Worm (Caenorhabditis elegans) whole organism, L3 larva: Measurements from ENCODE around the gene Y43F8B.9.

Experiments
- R02D3.7 ChIP-seq: fragments of 150-350 bp; optimal IDR thresholded peaks from 2 replicates; lab custom pipeline; 2014; ENCODE audit warnings: missing biosample characterization, missing genetic modification characterization
- ZK546.5 ChIP-seq: sonication (generic microtip); optimal IDR thresholded peaks from 2 replicates; lab custom pipeline; 2017; ENCODE audit warnings: missing biosample characterization, missing genetic modification characterization
- aly-2 ChIP-seq: fragments of 150-350 bp; optimal IDR thresholded peaks from 2 replicates; lab custom pipeline; 2014; ENCODE audit warnings: missing biosample characterization, missing genetic modification characterization
- ama-1 ChIP-seq: fragments of 150-350 bp; optimal IDR thresholded peaks from 2 replicates; lab custom pipeline; 2018
- ceh-16 ChIP-seq: sonication (generic microtip); optimal IDR thresholded peaks from 2 replicates; lab custom pipeline; 2017; ENCODE audit warnings: missing biosample characterization, missing genetic modification characterization
- daf-12 ChIP-seq: fragments of 150-350 bp; optimal IDR thresholded peaks from 2 replicates; lab custom pipeline; 2014; ENCODE audit warnings: missing biosample characterization, missing genetic modification reagents, missing genetic modification characterization
- elt-2 ChIP-seq: sonication (generic microtip); optimal IDR thresholded peaks from 2 replicates; lab custom pipeline; 2016; ENCODE audit warnings: missing genetic modification reagents, mild to moderate bottlenecking, missing genetic modification characterization, missing compliant biosample characterization
- elt-3 ChIP-seq, 3 experiments: fragments of 150-350 bp in 1 of 3; sonication (generic microtip) in 2 of 3; optimal IDR thresholded peaks; 2 replicates in 2 of 3; 4 replicates in 1 of 3; lab custom pipeline; 2014 to 2017; ENCODE audit warnings: missing biosample characterization in 3 of 3, missing genetic modification characterization in 3 of 3
- eor-1 ChIP-seq, 2 experiments: fragments of 150-350 bp; optimal IDR thresholded peaks; 2 replicates each; lab custom pipeline; 2014 to 2018; ENCODE audit warnings: missing biosample characterization in 2 of 2, missing genetic modification characterization in 2 of 2
- fkh-10 ChIP-seq: sonication (generic microtip); optimal IDR thresholded peaks from 2 replicates; lab custom pipeline; 2017; ENCODE audit warnings: missing biosample characterization, missing genetic modification reagents, missing genetic modification characterization
- fkh-2 ChIP-seq: fragments of 150-350 bp; optimal IDR thresholded peaks from 2 replicates; lab custom pipeline; 2014; ENCODE audit warnings: missing biosample characterization, missing genetic modification reagents, missing genetic modification characterization
- fos-1 ChIP-seq: fragments of 150-350 bp; optimal IDR thresholded peaks from 2 replicates; lab custom pipeline; 2014; ENCODE audit warnings: missing biosample characterization, missing genetic modification characterization
- hmg-11 ChIP-seq: sonication (generic microtip); optimal IDR thresholded peaks from 2 replicates; lab custom pipeline; 2016; ENCODE audit warnings: missing genetic modification characterization, missing compliant biosample characterization
- jun-1 ChIP-seq: fragments of 150-350 bp; optimal IDR thresholded peaks from 2 replicates; lab custom pipeline; 2014; ENCODE audit warnings: missing biosample characterization, missing genetic modification reagents, missing genetic modification characterization
- lin-15B ChIP-seq: fragments of 150-350 bp; optimal IDR thresholded peaks from 2 replicates; lab custom pipeline; 2014; ENCODE audit warnings: missing biosample characterization, missing genetic modification characterization
- lin-39 ChIP-seq: fragments of 150-350 bp; optimal IDR thresholded peaks from 2 replicates; lab custom pipeline; 2018; ENCODE audit warnings: missing biosample characterization, missing genetic modification reagents, missing genetic modification characterization
- lsy-12 ChIP-seq: sonication (generic microtip); optimal IDR thresholded peaks from 2 replicates; lab custom pipeline; 2016; ENCODE audit warnings: mild to moderate bottlenecking, missing genetic modification characterization, missing compliant biosample characterization
- mdl-1 ChIP-seq: fragments of 150-350 bp; optimal IDR thresholded peaks from 2 replicates; lab custom pipeline; 2014; ENCODE audit warnings: missing biosample characterization, missing genetic modification characterization
- mml-1 ChIP-seq: fragments of 150-350 bp; sonication (generic microtip); optimal IDR thresholded peaks from 3 replicates; lab custom pipeline; 2014; ENCODE audit warnings: missing biosample characterization, missing genetic modification characterization
- nfya-1 ChIP-seq: sonication (generic microtip); optimal IDR thresholded peaks from 2 replicates; lab custom pipeline; 2017; ENCODE audit warnings: missing genetic modification characterization, mild to moderate bottlenecking, missing compliant biosample characterization, antibody characterized with exemption, moderate library complexity; ENCODE audit not compliant: insufficient read depth
- nhr-11 ChIP-seq: fragments of 150-350 bp; optimal IDR thresholded peaks from 2 replicates; lab custom pipeline; 2014; ENCODE audit warnings: missing biosample characterization, missing genetic modification characterization
- nhr-12 ChIP-seq: fragments of 150-350 bp; optimal IDR thresholded peaks from 2 replicates; lab custom pipeline; 2014; ENCODE audit warnings: missing biosample characterization, missing genetic modification characterization
- nhr-237 ChIP-seq: fragments of 150-350 bp; optimal IDR thresholded peaks from 2 replicates; lab custom pipeline; 2014; ENCODE audit warnings: missing biosample characterization, missing genetic modification characterization
- nhr-25 ChIP-seq: sonication (generic microtip); optimal IDR thresholded peaks from 2 replicates; lab custom pipeline; 2017; ENCODE audit warnings: missing biosample characterization, missing genetic modification characterization
- nhr-28 ChIP-seq: fragments of 150-350 bp; optimal IDR thresholded peaks from 2 replicates; lab custom pipeline; 2014; ENCODE audit warnings: missing biosample characterization, missing genetic modification characterization
- nhr-67 ChIP-seq: fragments of 150-350 bp; optimal IDR thresholded peaks from 2 replicates; lab custom pipeline; 2014; ENCODE audit warnings: missing biosample characterization, missing genetic modification characterization
- nhr-76 ChIP-seq: fragments of 150-350 bp; sonication (generic microtip); optimal IDR thresholded peaks from 5 replicates; lab custom pipeline; 2014; ENCODE audit warnings: missing biosample characterization, missing genetic modification characterization
- nhr-77 ChIP-seq: fragments of 150-350 bp; optimal IDR thresholded peaks from 2 replicates; lab custom pipeline; 2014; ENCODE audit warnings: missing biosample characterization, missing genetic modification characterization
- pha-4 ChIP-seq: fragments of 150-350 bp; optimal IDR thresholded peaks from 2 replicates; lab custom pipeline; 2014; ENCODE audit warnings: missing biosample characterization, missing genetic modification reagents, missing genetic modification characterization
- pqm-1 ChIP-seq: fragments of 150-350 bp; optimal IDR thresholded peaks from 2 replicates; lab custom pipeline; 2017; ENCODE audit warnings: missing biosample characterization, missing genetic modification characterization, inconsistent platforms
- sea-2 ChIP-seq: fragments of 150-350 bp; sonication (generic microtip); optimal IDR thresholded peaks from 4 replicates; lab custom pipeline; 2014; ENCODE audit warnings: missing biosample characterization, missing genetic modification reagents, missing genetic modification characterization
- snpc-4 ChIP-seq: fragments of 150-350 bp; optimal IDR thresholded peaks from 2 replicates; lab custom pipeline; 2014; ENCODE audit warnings: missing biosample characterization, missing genetic modification characterization
- tbx-2 ChIP-seq: sonication (generic microtip); optimal IDR thresholded peaks from 2 replicates; lab custom pipeline; 2016; ENCODE audit warnings: mild to moderate bottlenecking, missing genetic modification characterization, missing compliant biosample characterization
- unc-39 ChIP-seq: sonication (generic microtip); optimal IDR thresholded peaks from 4 replicates; lab custom pipeline; 2017; ENCODE audit warnings: missing biosample characterization, missing genetic modification characterization
- unc-62 ChIP-seq: fragments of 150-350 bp; sonication (generic microtip); optimal IDR thresholded peaks from 4 replicates; lab custom pipeline; 2014; ENCODE audit warnings: missing biosample characterization, missing genetic modification reagents, missing genetic modification characterization
- ztf-11 ChIP-seq: fragments of 150-350 bp; optimal IDR thresholded peaks from 2 replicates; lab custom pipeline; 2014; ENCODE audit warnings: missing biosample characterization, missing genetic modification characterization

Y43F8B.9 gene

ce11 chrV:19462020-19462419 lies 15.9 kb upstream of the Y43F8B.9 start, which contains the start of gene Y43F8B.15:
TSS of gene Y43F8B.15 (minus strand) at chrV:19462120.
- no peak for TF ChIP-seq daf-12
- no peak for TF ChIP-seq mml-1
- TF ChIP-seq nhr-25 (tag; lab: Kevin White, UChicago), result no peak
- TF ChIP-seq unc-39, result no peak
- no peak for TF ChIP-seq ztf-11 (tag; lab: Kevin White, UChicago)
- no peak for TF ChIP-seq tbx-2 (tag; lab: Kevin White, UChicago)
- no peak for TF ChIP-seq fkh-2 (tag; lab: Kevin White, UChicago)
- no peak for TF ChIP-seq nhr-67 (tag; lab: Kevin White, UChicago)
- TF ChIP-seq ceh-16 (tag; lab: Kevin White, UChicago), result no peak
- no peak for TF ChIP-seq nhr-76 (tag; lab: Kevin White, UChicago)
- TF ChIP-seq pha-4 (tag; lab: Kevin White, UChicago), result no peak
- TF ChIP-seq unc-62 (GFP tag; lab: Kevin White, UChicago), result no peak
- no peak for TF ChIP-seq lin-15B (tag; lab: Kevin White, UChicago)
- TF ChIP-seq elt-3 (tag; optimal IDR thresholded peaks at IDR 0.05; lab: Kevin White, UChicago), result no peak
- TF ChIP-seq nhr-11 (tag; lab: Kevin White, UChicago), result no peak
- no peak for TF ChIP-seq lsy-12 (tag; lab: Kevin White, UChicago)

ce11 chrV:19462612-19463011 lies 15.3 kb upstream of the Y43F8B.9 start, which contains the start of gene Y43F8B.25:
TSS of gene Y43F8B.25 (plus strand) at chrV:19462912.
- TF ChIP-seq nhr-237 (tag; lab: Kevin White, UChicago) (no peak), elt-3 (tag; optimal IDR thresholded peaks at IDR 0.05; lab: Kevin White, UChicago) (no peak), lsy-12 (tag; lab: Kevin White, UChicago) (no peak), daf-12 (no peak), elt-2 (no peak), nhr-25 (tag; lab: Kevin White, UChicago) (no peak), mdl-1 (tag; lab: Kevin White, UChicago) (no peak), nhr-77 (tag; lab: Kevin White, UChicago) (no peak), jun-1 (no peak), eor-1 (tag; optimal IDR thresholded peaks at IDR 0.05; lab: Kevin White, UChicago) (no peak)

DNA sequence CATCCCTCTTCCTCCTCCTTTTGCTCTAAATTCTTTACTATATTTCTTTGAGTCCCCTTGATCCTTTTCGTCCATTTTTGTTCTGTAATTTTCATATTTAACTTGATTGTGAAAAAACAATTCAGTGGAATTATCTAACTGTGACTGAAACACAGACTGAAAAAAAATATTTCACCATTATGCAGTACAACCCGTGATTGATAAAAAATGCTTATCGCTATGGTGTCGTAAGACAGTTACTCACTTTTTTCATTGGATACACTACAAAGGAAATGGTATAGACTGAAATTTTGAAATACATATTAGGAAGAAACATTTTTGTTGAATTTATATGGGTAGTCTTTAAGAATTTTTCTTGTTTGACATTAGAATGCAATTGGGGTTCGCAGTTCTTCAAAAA lies 10.4 kb upstream of the Y43F8B.9 start, which contains the start of gene Y43F8B.23:
Y43F8B.23 (minus strand) TSS at position 75 of the 400 bp plus-strand sequence.
- peak; percentile 81 for TF ChIP-seq elt-2
- no peak for TF ChIP-seq aly-2 (tag; lab: Kevin White, UChicago)
- TF ChIP-seq fos-1 (tag; lab: Kevin White, UChicago), result no peak
- no peak for TF ChIP-seq lsy-12 (tag; lab: Kevin White, UChicago)
- no peak for TF ChIP-seq R02D3.7 (tag; lab: Kevin White, UChicago)
- no peak for TF ChIP-seq nhr-28 (tag; lab: Kevin White, UChicago)
- TF ChIP-seq jun-1, result peak; percentile 41
- TF ChIP-seq ceh-16 (tag; lab: Kevin White, UChicago), result no peak
- no peak for TF ChIP-seq unc-62 (GFP tag; lab: Kevin White, UChicago)
- peak; percentile 52 for TF ChIP-seq pha-4 (tag; lab: Kevin White, UChicago)
- TF ChIP-seq pqm-1, result peak; percentile 63
- TF ChIP-seq lin-15B (tag; lab: Kevin White, UChicago), result no peak
- no peak for TF ChIP-seq nhr-237 (tag; lab: Kevin White, UChicago)

- no peak for TF ChIP-seq pqm-1
- no peak for TF ChIP-seq lin-39 (tag; lab: Kevin White, UChicago)
- TF ChIP-seq jun-1, result no peak
- TF ChIP-seq elt-3 (tag; optimal IDR thresholded peaks at IDR 0.05; lab: Kevin White, UChicago), result no peak
- no peak for TF ChIP-seq snpc-4 (tag; lab: Kevin White, UChicago)
- TF ChIP-seq fos-1 (tag; lab: Kevin White, UChicago), result no peak
- TF ChIP-seq hmg-11 (tag; lab: Kevin White, UChicago), result no peak
- no peak for TF ChIP-seq ZK546.5
- no peak for TF ChIP-seq lsy-12 (tag; lab: Kevin White, UChicago)
- no peak for TF ChIP-seq nfya-1
- no peak for TF ChIP-seq fkh-2 (tag; lab: Kevin White, UChicago)
- TF ChIP-seq nhr-12 (tag; lab: Kevin White, UChicago), result no peak
- no peak for TF ChIP-seq sea-2 (GFP tag; lab: Kevin White, UChicago)
- no peak for TF ChIP-seq ama-1 (lab: Kevin White, UChicago)
- TF ChIP-seq fkh-10, result no peak
- TF ChIP-seq nhr-237 (tag; lab: Kevin White, UChicago), result no peak
- no peak for TF ChIP-seq nhr-11 (tag; lab: Kevin White, UChicago)
Observed at ce11 chrV:19468083-19468482, 9.9 kb upstream of the Y43F8B.9 start, which contains the start of gene Y43F8B.12. TSS of gene Y43F8B.12 (plus strand) at chrV:19468383.
